Worm (Caenorhabditis elegans): Measurements from ENCODE around the gene ssup-72.

- TF ChIP-seq fkh-10 (GFP tag; optimal IDR thresholded peaks at IDR 0.05) (no peak), dmd-4 (tag; optimal IDR thresholded peaks at IDR 0.05; ENCODE audit: borderline replicate concordance) (no peak), ama-1 (optimal IDR thresholded peaks at IDR 0.05) (no peak), unc-55 (GFP tag; optimal IDR thresholded peaks at IDR 0.05) (no peak), sdc-2 (tag; optimal IDR thresholded peaks at IDR 0.05) (no peak), zip-5 (tag; optimal IDR thresholded peaks at IDR 0.05) (no peak), rnt-1 (tag; optimal IDR thresholded peaks at IDR 0.05) (no peak), pag-3 (tag; optimal IDR thresholded peaks at IDR 0.05; ENCODE audit: borderline replicate concordance) (no peak), pha-4 (tag; optimal IDR thresholded peaks at IDR 0.05) (no peak), lin-11 (tag; optimal IDR thresholded peaks at IDR 0.05) (no peak), lim-6 (tag; optimal IDR thresholded peaks at IDR 0.05) (no peak), sox-4 (tag; optimal IDR thresholded peaks at IDR 0.05) (no peak)
Observed at ce11 chrII:6816324-6816723, 39.9 kb downstream of the ssup-72 start.
